Fruit fly (Drosophila melanogaster) whole organism, wandering third instar larva: Measurements from ENCODE around the gene tho2.

ENCODE experiments used
- Abd-B ChIP-seq: fragments of >200 bp; optimal IDR thresholded peaks from 2 replicates; lab custom pipeline; 2017; ENCODE audit warnings: missing biosample characterization, missing genetic modification characterization
- CG32264 ChIP-seq: fragments of 200-800 bp; sonication (Bioruptor generic); optimal IDR thresholded peaks from 2 replicates; lab custom pipeline; 2016; ENCODE audit warnings: missing biosample characterization, missing genetic modification characterization
- CG9705 ChIP-seq: fragments of 200-800 bp; sonication (Bioruptor generic); optimal IDR thresholded peaks from 2 replicates; lab custom pipeline; 2018; ENCODE audit warnings: missing biosample characterization, mild to moderate bottlenecking, missing genetic modification characterization
- CrebA ChIP-seq: fragments of 200-800 bp; sonication (Bioruptor generic); optimal IDR thresholded peaks from 2 replicates; lab custom pipeline; 2016; ENCODE audit warnings: missing biosample characterization, mild to moderate bottlenecking, missing genetic modification characterization, borderline replicate concordance
- Dfd ChIP-seq: fragments of >200 bp; optimal IDR thresholded peaks from 2 replicates; lab custom pipeline; 2017; ENCODE audit warnings: missing biosample characterization, missing genetic modification characterization
- Dif ChIP-seq: fragments of 200-275, 200-300 bp; sonication (Bioruptor generic); optimal IDR thresholded peaks from 2 replicates; lab custom pipeline; 2018; ENCODE audit warnings: missing biosample characterization, missing genetic modification characterization; ENCODE audit not compliant: partially characterized antibody
- GATAd ChIP-seq: sonication (Bioruptor generic); optimal IDR thresholded peaks from 2 replicates; lab custom pipeline; 2016; ENCODE audit warnings: missing biosample characterization, missing genetic modification characterization
- HLH106 ChIP-seq: fragments of 200-800 bp; optimal IDR thresholded peaks from 3 replicates; lab custom pipeline; 2019; ENCODE audit warnings: missing biosample characterization, mild to moderate bottlenecking, missing genetic modification characterization, moderate library complexity
- Hnf4 ChIP-seq: fragments of 200-800 bp; sonication (Bioruptor generic); optimal IDR thresholded peaks from 2 replicates; lab custom pipeline; 2016; ENCODE audit warnings: missing biosample characterization, mild to moderate bottlenecking, missing genetic modification characterization
- Hr78 ChIP-seq: fragments of >200 bp; optimal IDR thresholded peaks from 2 replicates; lab custom pipeline; 2017; ENCODE audit warnings: missing biosample characterization, missing genetic modification characterization
- Hr83 ChIP-seq: fragments of 200-300 bp; sonication (Bioruptor generic); optimal IDR thresholded peaks from 2 replicates; lab custom pipeline; 2016; ENCODE audit warnings: missing biosample characterization, mild to moderate bottlenecking, missing genetic modification characterization, moderate library complexity; ENCODE audit not compliant: poor library complexity, severe bottlenecking
- Jra ChIP-seq: sonication (Bioruptor generic); optimal IDR thresholded peaks from 2 replicates; lab custom pipeline; 2016; ENCODE audit warnings: missing biosample characterization, missing genetic modification characterization
- Mio ChIP-seq: sonication (Bioruptor generic); optimal IDR thresholded peaks from 2 replicates; lab custom pipeline; 2016; ENCODE audit warnings: missing biosample characterization, missing genetic modification characterization
- Myc ChIP-seq: fragments of >200 bp; optimal IDR thresholded peaks from 2 replicates; lab custom pipeline; 2017
- N ChIP-seq: fragments of >200 bp; optimal IDR thresholded peaks from 2 replicates; lab custom pipeline; 2018; ENCODE audit warnings: missing biosample characterization, missing external identifiers, missing genetic modification characterization
- OdsH ChIP-seq: fragments of 200-800 bp; sonication (Bioruptor generic); optimal IDR thresholded peaks from 2 replicates; lab custom pipeline; 2016; ENCODE audit warnings: missing biosample characterization, mild to moderate bottlenecking, missing genetic modification characterization
- Rel ChIP-seq, 2 experiments: fragments of 200-800 bp; sonication (Bioruptor generic) in 1 of 2; optimal IDR thresholded peaks; 2 replicates in 1 of 2; 3 replicates in 1 of 2; lab custom pipeline; 2016 to 2019; ENCODE audit warnings: mild to moderate bottlenecking in 2 of 2, missing biosample characterization in 2 of 2, missing genetic modification characterization in 2 of 2, moderate library complexity in 1 of 2
- Sp1 ChIP-seq: fragments of 200-800 bp; sonication (Bioruptor generic); optimal IDR thresholded peaks from 3 replicates; lab custom pipeline; 2019; ENCODE audit warnings: missing biosample characterization, mild to moderate bottlenecking, missing genetic modification characterization, moderate library complexity
- Vsx2 ChIP-seq: fragments of 200-300, 225-300 bp; sonication (Bioruptor generic); optimal IDR thresholded peaks from 2 replicates; lab custom pipeline; 2018; ENCODE audit warnings: missing biosample characterization, missing genetic modification characterization; ENCODE audit not compliant: partially characterized antibody
- br ChIP-seq: fragments of 200-800 bp; sonication (Bioruptor generic); optimal IDR thresholded peaks from 2 replicates; lab custom pipeline; 2016; ENCODE audit warnings: missing biosample characterization, missing genetic modification characterization
- brk ChIP-seq: fragments of 200-800 bp; sonication (Bioruptor generic); optimal IDR thresholded peaks from 2 replicates; lab custom pipeline; 2016; ENCODE audit warnings: missing biosample characterization, mild to moderate bottlenecking, missing genetic modification characterization
- dl ChIP-seq, 2 experiments: fragments of 175-275, 200-275 bp in 1 of 2; fragments of 200-275 bp in 1 of 2; sonication (Bioruptor generic); optimal IDR thresholded peaks; lab custom pipeline; 2018; ENCODE audit warnings: mild to moderate bottlenecking in 2 of 2, missing biosample characterization in 2 of 2, missing genetic modification characterization in 2 of 2, moderate library complexity in 2 of 2; ENCODE audit not compliant: partially characterized antibody in 2 of 2, insufficient read depth in 1 of 2
- dmrt93B ChIP-seq: fragments of 200-800 bp; sonication (Bioruptor generic); optimal IDR thresholded peaks from 2 replicates; lab custom pipeline; 2018; ENCODE audit warnings: missing biosample characterization, mild to moderate bottlenecking, missing genetic modification characterization
- dsf ChIP-seq: sonication (Bioruptor generic); optimal IDR thresholded peaks from 2 replicates; lab custom pipeline; 2016; ENCODE audit warnings: missing biosample characterization, missing genetic modification characterization, borderline replicate concordance
- ey ChIP-seq: fragments of 200-800 bp; sonication (Bioruptor generic); optimal IDR thresholded peaks from 2 replicates; lab custom pipeline; 2016; ENCODE audit warnings: missing biosample characterization, missing genetic modification characterization
- foxo ChIP-seq, 2 experiments: fragments of 200-800 bp; sonication (Bioruptor generic); optimal IDR thresholded peaks; 2 replicates in 1 of 2; 3 replicates in 1 of 2; lab custom pipeline; 2016 to 2017; ENCODE audit warnings: missing biosample characterization in 2 of 2, missing genetic modification characterization in 2 of 2
- fru ChIP-seq: fragments of 200-800 bp; sonication (Bioruptor generic); optimal IDR thresholded peaks from 3 replicates; lab custom pipeline; 2016; ENCODE audit warnings: missing biosample characterization, mild to moderate bottlenecking, missing genetic modification characterization
- h ChIP-seq: fragments of 200-800 bp; sonication (Bioruptor generic); optimal IDR thresholded peaks from 3 replicates; lab custom pipeline; 2016; ENCODE audit warnings: missing biosample characterization, mild to moderate bottlenecking, missing genetic modification characterization
- jim ChIP-seq: fragments of 175-275, 200-325 bp; sonication (Bioruptor generic); optimal IDR thresholded peaks from 2 replicates; lab custom pipeline; 2016; ENCODE audit warnings: missing biosample characterization, mild to moderate bottlenecking, missing genetic modification characterization
- lola ChIP-seq: fragments of >200 bp; optimal IDR thresholded peaks from 2 replicates; lab custom pipeline; 2017; ENCODE audit warnings: missing biosample characterization, missing genetic modification characterization
- pan ChIP-seq: fragments of >200 bp; optimal IDR thresholded peaks from 2 replicates; lab custom pipeline; 2017
- psq ChIP-seq: fragments of 200-800 bp; sonication (Bioruptor generic); optimal IDR thresholded peaks from 3 replicates; lab custom pipeline; 2017; ENCODE audit warnings: missing biosample characterization, mild to moderate bottlenecking, missing genetic modification characterization, moderate library complexity
- rgr ChIP-seq: fragments of 200-800 bp; sonication (Bioruptor generic); optimal IDR thresholded peaks from 3 replicates; lab custom pipeline; 2016; ENCODE audit warnings: missing biosample characterization, mild to moderate bottlenecking, missing genetic modification characterization
- sage ChIP-seq: fragments of 200-800 bp; sonication (Bioruptor generic); optimal IDR thresholded peaks from 2 replicates; lab custom pipeline; 2016; ENCODE audit warnings: missing biosample characterization, mild to moderate bottlenecking, missing genetic modification characterization
- sv ChIP-seq: fragments of 200-800 bp; sonication (Bioruptor generic); optimal IDR thresholded peaks from 3 replicates; lab custom pipeline; 2016; ENCODE audit warnings: missing biosample characterization, missing genetic modification characterization
- tai ChIP-seq: sonication (Bioruptor generic); optimal IDR thresholded peaks from 2 replicates; lab custom pipeline; 2016; ENCODE audit warnings: missing biosample characterization, missing genetic modification characterization
- usp ChIP-seq: fragments of >200 bp; optimal IDR thresholded peaks from 2 replicates; lab custom pipeline; 2017; ENCODE audit warnings: missing biosample characterization, missing genetic modification characterization
- woc ChIP-seq: sonication (Bioruptor generic); optimal IDR thresholded peaks from 2 replicates; lab custom pipeline; 2016; ENCODE audit warnings: missing biosample characterization, mild to moderate bottlenecking, missing genetic modification characterization

tho2 gene

DNA sequence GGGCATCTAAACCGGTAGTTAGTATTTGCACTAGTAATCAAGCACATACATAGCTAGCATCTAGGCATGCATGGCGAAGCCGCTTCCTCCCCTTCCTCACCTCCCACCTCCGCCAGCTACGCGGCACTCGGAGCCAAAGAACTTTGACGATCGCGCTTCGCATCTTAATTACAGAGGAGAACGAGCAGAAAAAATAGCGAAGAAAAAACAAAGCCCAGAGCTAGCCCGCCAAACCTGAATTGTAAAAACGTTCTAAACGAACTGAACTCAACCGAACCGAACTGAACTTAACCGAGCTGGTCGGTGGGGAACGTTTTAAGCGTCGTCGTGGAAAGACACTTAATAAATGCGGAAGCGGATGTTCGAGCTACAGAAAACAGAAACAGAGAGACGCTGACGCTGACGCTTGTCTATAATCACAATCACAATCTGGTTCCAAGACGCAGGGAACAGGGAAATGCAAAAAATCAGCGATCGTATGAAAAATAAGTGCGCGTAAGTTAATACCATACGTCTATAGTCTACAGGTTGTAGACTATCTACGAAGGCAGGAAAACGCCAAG is 24.0 kb upstream of the tho2 start:
- no peak for TF ChIP-seq lola (GFP tag; lab: Kevin White, UChicago)
- TF ChIP-seq sv (GFP tag; lab: Kevin White, UChicago), result no peak

DNA sequence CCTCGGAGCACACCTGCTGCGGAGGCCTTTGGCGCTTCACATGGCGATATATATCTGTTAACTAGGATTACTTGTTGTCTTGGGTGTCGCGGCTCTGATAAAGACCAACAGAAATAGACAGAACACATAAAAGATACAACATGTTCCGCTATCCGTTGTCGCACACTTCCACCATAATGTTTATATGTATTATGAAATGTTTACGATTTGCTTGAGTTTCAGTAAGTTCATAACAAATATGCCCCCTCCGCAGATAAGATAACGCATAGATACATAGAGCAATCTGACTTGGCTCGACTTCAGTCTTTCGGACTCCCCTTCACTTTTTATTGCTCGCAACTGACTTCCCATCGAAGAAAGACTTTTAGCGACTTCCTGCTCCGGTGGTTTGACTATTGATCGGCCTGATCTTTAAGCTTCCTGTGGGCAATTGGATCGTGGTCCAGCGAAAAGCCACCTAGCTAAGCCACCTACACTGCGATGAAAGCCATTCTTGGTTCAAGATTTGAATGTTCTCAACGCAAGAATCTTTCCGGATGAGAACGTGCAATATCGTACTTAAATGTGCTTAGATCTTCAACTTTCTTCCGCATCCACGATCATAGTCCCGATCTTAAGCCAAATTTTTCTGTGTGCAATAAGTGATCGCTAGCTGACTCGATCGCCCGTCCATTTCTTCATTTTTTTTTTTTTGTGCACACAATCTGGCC is 23.4 kb upstream of the tho2 start:
- TF ChIP-seq Rel (GFP tag; optimal IDR thresholded peaks at IDR 0.05; lab: Kevin White, UChicago) (no peak), Rel (tag; optimal IDR thresholded peaks at IDR 0.05; lab: Kevin White, UChicago) (peak; percentile 4), GATAd (no peak), Hnf4 (GFP tag; lab: Kevin White, UChicago) (no peak), Hr83 (GFP tag; lab: Kevin White, UChicago) (peak; percentile 29), br (peak; percentile 34), h (GFP tag; lab: Kevin White, UChicago) (peak; percentile 26), Dif (no peak)

DNA sequence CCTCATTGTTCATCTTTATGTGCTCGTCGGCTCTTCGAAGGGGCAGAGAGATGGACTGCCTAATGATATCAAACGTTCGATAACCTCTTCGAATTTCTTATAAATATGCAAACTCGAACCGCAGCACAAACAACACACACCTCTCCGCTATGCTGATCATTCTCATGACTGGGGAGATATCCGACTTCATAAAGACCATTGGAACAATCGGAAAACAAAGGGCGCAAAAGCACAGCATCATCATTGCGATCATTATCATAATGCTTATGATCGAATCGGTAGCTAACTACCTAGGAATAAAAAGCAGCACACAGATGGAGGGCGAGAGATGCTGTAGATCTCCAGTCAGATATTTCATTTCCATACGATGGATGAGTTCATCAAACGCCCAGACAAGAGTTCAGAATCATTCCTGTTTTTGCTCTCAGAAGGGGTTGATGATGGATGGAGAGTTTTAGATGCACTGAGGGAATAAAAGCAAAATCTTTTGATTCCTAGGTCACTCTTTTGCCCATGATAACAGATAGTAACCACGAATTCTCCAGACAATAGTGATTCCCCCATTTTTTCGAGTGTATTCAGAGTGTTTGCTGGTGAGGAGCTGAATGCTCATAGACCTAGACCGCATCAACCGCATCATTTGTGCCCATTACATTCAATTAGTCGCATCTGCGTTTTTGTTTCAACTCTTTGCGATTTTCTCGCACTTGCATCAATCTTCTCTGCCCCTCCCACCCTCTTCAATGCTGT is 22.1 kb upstream of the tho2 start:
- TF ChIP-seq Mio (no peak), psq (peak; percentile 62)

DNA sequence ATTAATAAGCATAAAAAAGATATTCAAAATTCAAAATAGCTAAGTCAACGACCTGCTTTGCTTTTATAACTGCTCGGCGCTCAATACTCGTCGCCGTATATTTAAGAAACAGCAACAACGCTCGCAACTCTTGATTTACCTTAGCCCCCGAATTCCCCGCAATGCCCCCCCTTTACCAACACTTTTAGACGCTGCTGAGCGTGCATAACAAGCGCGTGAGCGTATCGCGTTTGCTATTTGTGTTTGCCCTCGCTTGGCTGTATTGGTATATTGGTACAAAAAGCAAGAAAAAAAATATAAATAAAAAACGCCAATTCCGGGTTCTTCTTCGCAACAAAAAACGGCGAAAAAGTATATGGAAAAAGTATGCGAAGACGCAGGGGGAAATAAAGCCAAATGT is 20.9 kb upstream of the tho2 start:
- TF ChIP-seq lola (GFP tag; lab: Kevin White, UChicago) (no peak), tai (GFP tag; lab: Kevin White, UChicago) (no peak), dsf (GFP tag; lab: Kevin White, UChicago) (no peak), GATAd (no peak), Hnf4 (GFP tag; lab: Kevin White, UChicago) (peak; percentile 29), dl (GFP tag; optimal IDR thresholded peaks at IDR 0.05; lab: Kevin White, UChicago; ENCODE audit: insufficient read depth in 1 of 2, partially characterized antibody in 2 of 2) (no peak), HLH106 (tag; lab: Kevin White, UChicago) (no peak), brk (GFP tag; lab: Kevin White, UChicago) (no peak), h (GFP tag; lab: Kevin White, UChicago) (peak; percentile 47), Dif (no peak), pan (lab: Kevin White, UChicago) (no peak), Sp1 (peak; percentile 34), OdsH (no peak), N (GFP tag; lab: Kevin White, UChicago) (no peak), woc (GFP tag; lab: Kevin White, UChicago) (no peak), usp (no peak), sage (no peak), jim (no peak), Dfd (GFP tag; lab: Kevin White, UChicago) (no peak), Myc (lab: Kevin White, UChicago) (no peak), Abd-B (GFP tag; lab: Kevin White, UChicago) (no peak), br (peak; percentile 23), Hr83 (GFP tag; lab: Kevin White, UChicago) (no peak), sv (GFP tag; lab: Kevin White, UChicago) (no peak), fru (GFP tag; lab: Kevin White, UChicago) (no peak), CrebA (peak; percentile 20), Rel (GFP tag; optimal IDR thresholded peaks at IDR 0.05; lab: Kevin White, UChicago) (no peak), Rel (tag; optimal IDR thresholded peaks at IDR 0.05; lab: Kevin White, UChicago) (peak; percentile 59), CG32264 (GFP tag; lab: Kevin White, UChicago) (no peak), foxo (GFP tag; optimal IDR thresholded peaks at IDR 0.05; lab: Kevin White, UChicago) (no peak), CG9705 (GFP tag; lab: Kevin White, UChicago) (no peak), Jra (GFP tag; lab: Kevin White, UChicago) (no peak), Mio (no peak), Hr78 (no peak), dmrt93B (no peak), rgr (GFP tag; lab: Kevin White, UChicago) (peak; percentile 23), Vsx2 (GFP tag; lab: Kevin White, UChicago) (no peak), psq (no peak), ey (GFP tag; lab: Kevin White, UChicago) (no peak)
